Worm (Caenorhabditis elegans) whole organism, midembryonic: ENCODE data around the gene ppm-1.D.

Experiments
- T22C8.4 ChIP-seq: fragments of 200-800 bp; sonication (Bioruptor generic); IDR thresholded peaks from 2 replicates; pipeline ENCODE4 v1.3.6; 2022; ENCODE audit warnings: missing genetic modification characterization, missing compliant biosample characterization
- cog-1 ChIP-seq: sonication (generic microtip); optimal IDR thresholded peaks from 2 replicates; lab custom pipeline; 2016; ENCODE audit warnings: missing genetic modification characterization, missing compliant biosample characterization
- flt-1 ChIP-seq: fragments of 200-800 bp; sonication (Bioruptor generic); IDR thresholded peaks from 2 replicates; pipeline ENCODE4 v1.3.6; 2022; ENCODE audit warnings: missing genetic modification characterization, missing compliant biosample characterization
- klf-2 ChIP-seq: fragments of 200-800 bp; sonication (Bioruptor generic); conservative IDR thresholded peaks from 2 replicates; pipeline ENCODE4 v1.3.6; 2022; ENCODE audit warnings: missing genetic modification reagents, missing genetic modification characterization, missing compliant biosample characterization
- med-1 ChIP-seq: sonication (generic microtip); optimal IDR thresholded peaks from 2 replicates; lab custom pipeline; 2017; ENCODE audit warnings: missing genetic modification characterization, mild to moderate bottlenecking, missing compliant biosample characterization, antibody characterized with exemption, missing genetic modification reagents; ENCODE audit not compliant: insufficient read depth
- ref-1 ChIP-seq: fragments of 200-800 bp; sonication (Bioruptor generic); conservative IDR thresholded peaks from 2 replicates; pipeline ENCODE4 v1.3.6; 2022; ENCODE audit warnings: missing genetic modification reagents, missing genetic modification characterization, missing compliant biosample characterization
- tab-1 ChIP-seq: fragments of 200-800 bp; sonication (Bioruptor generic); IDR thresholded peaks from 2 replicates; pipeline ENCODE4 v1.3.6; 2022; ENCODE audit warnings: missing genetic modification characterization, missing compliant biosample characterization
- ztf-23 ChIP-seq: fragments of 200-800 bp; sonication (Bioruptor generic); IDR thresholded peaks from 2 replicates; pipeline ENCODE4 v1.3.6; 2022; ENCODE audit warnings: missing genetic modification reagents, missing genetic modification characterization, missing compliant biosample characterization
- ztf-29 ChIP-seq: fragments of 200-800 bp; sonication (Bioruptor generic); IDR thresholded peaks from 2 replicates; pipeline ENCODE4 v1.3.6; 2022; ENCODE audit warnings: missing genetic modification reagents, missing genetic modification characterization, missing compliant biosample characterization

DNA sequence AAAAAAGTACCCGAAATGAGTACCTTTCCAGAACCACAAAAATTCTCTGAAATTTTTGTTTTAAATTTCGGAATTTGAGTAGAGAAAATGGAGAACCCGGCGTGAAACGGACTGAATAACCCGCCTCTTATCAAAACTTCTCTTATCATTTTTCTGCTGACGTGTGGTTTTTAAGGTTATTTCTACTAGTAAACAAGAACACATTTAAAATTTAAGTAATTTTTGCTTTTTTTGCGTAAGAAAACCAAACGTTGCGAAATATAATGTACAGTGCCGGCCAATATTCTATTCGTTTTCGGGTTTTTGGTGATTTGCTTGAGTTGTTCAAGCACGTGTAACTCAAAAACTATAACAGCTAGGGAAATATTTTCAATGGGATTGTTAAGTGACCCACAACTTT lies 20.4 kb upstream of the ppm-1.D start:
- no peak for TF ChIP-seq tab-1 (GFP tag; lab: Robert Waterston, UW)
- no peak for TF ChIP-seq flt-1 (GFP tag; lab: Robert Waterston, UW)
- no peak for TF ChIP-seq med-1 (GFP tag; lab: Kevin White, UChicago)
- no peak for TF ChIP-seq ref-1 (GFP tag; lab: Robert Waterston, UW)
- no peak for TF ChIP-seq klf-2 (GFP tag; lab: Robert Waterston, UW)
- no peak for TF ChIP-seq cog-1 (tag; lab: Kevin White, UChicago)
- TF ChIP-seq T22C8.4 (GFP tag; lab: Robert Waterston, UW): no peak
- no peak for TF ChIP-seq ztf-29 (GFP tag; lab: Robert Waterston, UW)
- TF ChIP-seq ztf-23 (GFP tag; lab: Robert Waterston, UW): no peak
